Worm (Caenorhabditis elegans) whole organism, L4 larva: ENCODE results near the gene hpo-28.

Experiments
- F49E8.2 ChIP-seq: sonication (generic microtip); optimal IDR thresholded peaks from 2 replicates; lab custom pipeline; 2016; ENCODE audit warnings: missing compliant biosample characterization, mild to moderate bottlenecking, missing genetic modification characterization, borderline replicate concordance
- R02D3.7 ChIP-seq: fragments of 150-350 bp; sonication (generic microtip); optimal IDR thresholded peaks from 3 replicates; lab custom pipeline; 2014; ENCODE audit warnings: missing biosample characterization, missing genetic modification characterization
- T26A8.4 ChIP-seq: fragments of 200-800 bp; sonication (Bioruptor generic); IDR thresholded peaks from 2 replicates; pipeline ENCODE4 v1.3.6; 2022; ENCODE audit warnings: missing genetic modification characterization, missing compliant biosample characterization
- Y105C5A.15 ChIP-seq: fragments of 200-800 bp; sonication (Bioruptor generic); IDR thresholded peaks from 2 replicates; pipeline ENCODE4 v1.3.6; 2022; ENCODE audit warnings: missing genetic modification characterization, missing compliant biosample characterization
- Y48G9A.11 ChIP-seq: fragments of 200-800 bp; sonication (Bioruptor generic); IDR thresholded peaks from 2 replicates; pipeline ENCODE4 v1.3.6; 2022; ENCODE audit warnings: missing genetic modification reagents, missing genetic modification characterization, missing compliant biosample characterization
- Y5F2A.4 ChIP-seq: fragments of 200-800 bp; sonication (Bioruptor generic); optimal IDR thresholded peaks from 2 replicates; lab custom pipeline; 2018; ENCODE audit warnings: mild to moderate bottlenecking, missing genetic modification characterization, missing compliant biosample characterization
- Y75B8A.6 ChIP-seq: fragments of 200-800 bp; sonication (Bioruptor generic); IDR thresholded peaks from 2 replicates; pipeline ENCODE4 v1.3.6; 2022; ENCODE audit warnings: missing genetic modification reagents, missing genetic modification characterization, missing compliant biosample characterization
- ZK337.2 ChIP-seq: fragments of 200-800 bp; sonication (Bioruptor generic); IDR thresholded peaks from 2 replicates; pipeline ENCODE4 v1.3.6; 2022; ENCODE audit warnings: missing genetic modification reagents, missing genetic modification characterization, missing compliant biosample characterization
- aly-2 ChIP-seq: sonication (generic microtip); optimal IDR thresholded peaks from 2 replicates; lab custom pipeline; 2018; ENCODE audit warnings: missing biosample characterization, missing genetic modification characterization
- ama-1 ChIP-seq: fragments of 150-350 bp; optimal IDR thresholded peaks from 2 replicates; lab custom pipeline; 2014; ENCODE audit warnings: inconsistent platforms, mixed read lengths
- arid-1 ChIP-seq: fragments of 200-800 bp; sonication (Bioruptor generic); conservative IDR thresholded peaks from 2 replicates; pipeline ENCODE4 v1.3.6; 2022; ENCODE audit warnings: missing genetic modification reagents, missing genetic modification characterization, missing compliant biosample characterization
- ceh-20 ChIP-seq: fragments of 200-800 bp; sonication (Bioruptor generic); IDR thresholded peaks from 2 replicates; pipeline ENCODE4 v1.3.6; 2022; ENCODE audit warnings: missing genetic modification reagents, missing genetic modification characterization, missing compliant biosample characterization
- ceh-28 ChIP-seq: fragments of 150-350 bp; optimal IDR thresholded peaks from 2 replicates; lab custom pipeline; 2014; ENCODE audit warnings: missing biosample characterization, missing genetic modification reagents, missing genetic modification characterization
- ceh-82 ChIP-seq: sonication (generic microtip); optimal IDR thresholded peaks from 2 replicates; lab custom pipeline; 2017; ENCODE audit warnings: missing biosample characterization, missing genetic modification characterization
- ces-1 ChIP-seq: fragments of 150-350 bp; sonication (generic microtip); optimal IDR thresholded peaks from 4 replicates; lab custom pipeline; 2014; ENCODE audit warnings: missing biosample characterization, missing genetic modification reagents, missing genetic modification characterization
- cey-2 ChIP-seq: sonication (generic microtip); optimal IDR thresholded peaks from 3 replicates; lab custom pipeline; 2017; ENCODE audit warnings: missing genetic modification characterization, mild to moderate bottlenecking, missing compliant biosample characterization, antibody characterized with exemption, borderline replicate concordance; ENCODE audit not compliant: insufficient read depth
- ctbp-1 ChIP-seq: fragments of 200-800 bp; sonication (Bioruptor generic); IDR thresholded peaks from 2 replicates; pipeline ENCODE4 v1.3.6; 2022; ENCODE audit warnings: missing genetic modification reagents, missing genetic modification characterization, missing compliant biosample characterization
- daf-16 ChIP-seq, 3 experiments: sonication (generic microtip); optimal IDR thresholded peaks; 2 replicates each; lab custom pipeline; 2016 to 2017; ENCODE audit warnings: missing genetic modification characterization in 3 of 3, missing genetic modification reagents in 3 of 3, mild to moderate bottlenecking in 2 of 3, missing compliant biosample characterization in 2 of 3, missing biosample characterization in 1 of 3, moderate library complexity in 1 of 3
- daf-19 ChIP-seq: fragments of 200-800 bp; sonication (Bioruptor generic); conservative IDR thresholded peaks from 2 replicates; pipeline ENCODE4 v1.3.6; 2022; ENCODE audit warnings: missing genetic modification characterization, missing compliant biosample characterization
- dmd-8 ChIP-seq: fragments of 200-800 bp; sonication (Bioruptor generic); IDR thresholded peaks from 2 replicates; pipeline ENCODE4 v1.3.6; 2022; ENCODE audit warnings: missing genetic modification characterization, missing compliant biosample characterization
- dmd-9 ChIP-seq: fragments of 200-800 bp; sonication (Bioruptor generic); IDR thresholded peaks from 2 replicates; pipeline ENCODE4 v1.3.6; 2022; ENCODE audit warnings: missing genetic modification reagents, missing genetic modification characterization, missing compliant biosample characterization
- duxl-1 ChIP-seq: sonication (generic microtip); optimal IDR thresholded peaks from 2 replicates; lab custom pipeline; 2016; ENCODE audit warnings: mild to moderate bottlenecking, missing genetic modification characterization, moderate library complexity, missing compliant biosample characterization; ENCODE audit not compliant: poor library complexity
- egl-43 ChIP-seq: fragments of 200-800 bp; sonication (Bioruptor generic); IDR thresholded peaks from 2 replicates; pipeline ENCODE4 v1.3.6; 2022; ENCODE audit warnings: missing genetic modification reagents, missing genetic modification characterization, missing compliant biosample characterization
- fos-1 ChIP-seq: fragments of 150-350 bp; optimal IDR thresholded peaks from 2 replicates; lab custom pipeline; 2014; ENCODE audit warnings: missing biosample characterization, missing genetic modification characterization
- gei-8 ChIP-seq: fragments of 200-800 bp; sonication (Bioruptor generic); optimal IDR thresholded peaks from 2 replicates; lab custom pipeline; 2018; ENCODE audit warnings: mild to moderate bottlenecking, missing genetic modification characterization, missing compliant biosample characterization
- hlh-30 ChIP-seq: sonication (generic microtip); optimal IDR thresholded peaks from 2 replicates; lab custom pipeline; 2017; ENCODE audit warnings: antibody characterized with exemption, mild to moderate bottlenecking, missing genetic modification characterization, missing compliant biosample characterization; ENCODE audit not compliant: insufficient read depth
- lim-7 ChIP-seq: fragments of 200-800 bp; sonication (Bioruptor generic); IDR thresholded peaks from 2 replicates; pipeline ENCODE4 v1.3.6; 2022; ENCODE audit warnings: missing genetic modification characterization, missing compliant biosample characterization
- lin-1 ChIP-seq: fragments of 200-800 bp; sonication (Bioruptor generic); IDR thresholded peaks from 2 replicates; pipeline ENCODE4 v1.3.6; 2022; ENCODE audit warnings: missing genetic modification reagents, missing genetic modification characterization, missing compliant biosample characterization
- lin-13 ChIP-seq: fragments of 150-350 bp; optimal IDR thresholded peaks from 2 replicates; lab custom pipeline; 2014; ENCODE audit warnings: missing biosample characterization, missing genetic modification reagents, missing genetic modification characterization
- lir-3 ChIP-seq: sonication (generic microtip); optimal IDR thresholded peaks from 2 replicates; lab custom pipeline; 2016; ENCODE audit warnings: mild to moderate bottlenecking, missing genetic modification characterization, missing compliant biosample characterization
- lsy-2 ChIP-seq, 2 experiments: fragments of 150-350 bp in 1 of 2; sonication (generic microtip) in 1 of 2; optimal IDR thresholded peaks; 2 replicates each; lab custom pipeline; 2014 to 2017; ENCODE audit warnings: missing biosample characterization in 2 of 2, missing genetic modification characterization in 2 of 2
- mxl-3 ChIP-seq: fragments of 200-800 bp; sonication (Bioruptor generic); optimal IDR thresholded peaks from 2 replicates; lab custom pipeline; 2018; ENCODE audit warnings: mild to moderate bottlenecking, missing genetic modification characterization, missing compliant biosample characterization
- nhr-10 ChIP-seq: fragments of 150-350 bp; optimal IDR thresholded peaks from 2 replicates; lab custom pipeline; 2014; ENCODE audit warnings: missing biosample characterization, missing genetic modification characterization
- nhr-102 ChIP-seq: sonication (generic microtip); optimal IDR thresholded peaks from 2 replicates; lab custom pipeline; 2016; ENCODE audit warnings: mild to moderate bottlenecking, missing genetic modification characterization, moderate library complexity, missing compliant biosample characterization
- nhr-41 ChIP-seq: fragments of 200-800 bp; sonication (Bioruptor generic); IDR thresholded peaks from 2 replicates; pipeline ENCODE4 v1.3.6; 2022; ENCODE audit warnings: missing genetic modification reagents, missing genetic modification characterization, missing compliant biosample characterization
- php-3 ChIP-seq: fragments of 200-800 bp; sonication (Bioruptor generic); IDR thresholded peaks from 2 replicates; pipeline ENCODE4 v1.3.6; 2022; ENCODE audit warnings: missing genetic modification reagents, missing genetic modification characterization, missing compliant biosample characterization
- sdz-12 ChIP-seq: fragments of 200-800 bp; sonication (Bioruptor generic); optimal IDR thresholded peaks from 2 replicates; lab custom pipeline; 2018; ENCODE audit warnings: mild to moderate bottlenecking, missing genetic modification characterization, missing compliant biosample characterization
- set-16 ChIP-seq: fragments of 200-800 bp; sonication (Bioruptor generic); IDR thresholded peaks from 2 replicates; pipeline ENCODE4 v1.3.6; 2022; ENCODE audit warnings: missing genetic modification reagents, missing genetic modification characterization, missing compliant biosample characterization
- skn-1 ChIP-seq: fragments of 150-350 bp; optimal IDR thresholded peaks from 2 replicates; lab custom pipeline; 2014; ENCODE audit warnings: missing biosample characterization, missing genetic modification characterization
- snpc-1.2 ChIP-seq: fragments of 200-800 bp; sonication (Bioruptor generic); IDR thresholded peaks from 2 replicates; pipeline ENCODE4 v1.3.6; 2022; ENCODE audit warnings: missing genetic modification reagents, missing genetic modification characterization, missing compliant biosample characterization
- tag-97 ChIP-seq: fragments of 200-800 bp; sonication (Bioruptor generic); IDR thresholded peaks from 2 replicates; pipeline ENCODE4 v1.3.6; 2022; ENCODE audit warnings: missing genetic modification characterization, missing compliant biosample characterization
- unc-130 ChIP-seq: sonication (generic microtip); optimal IDR thresholded peaks from 2 replicates; lab custom pipeline; 2016; ENCODE audit warnings: missing genetic modification reagents, missing genetic modification characterization, missing compliant biosample characterization
- unc-62 ChIP-seq, 3 experiments: fragments of 150-350 bp in 1 of 3; sonication (generic microtip); optimal IDR thresholded peaks in 2 of 3; peaks in 1 of 3; 1 replicate in 1 of 3; 2 replicates in 2 of 3; lab custom pipeline; 2014 to 2017; ENCODE audit warnings: missing biosample characterization in 3 of 3, missing genetic modification characterization in 3 of 3, missing genetic modification reagents in 3 of 3, missing genotype in 1 of 3
- zfp-3 ChIP-seq: fragments of 200-800 bp; sonication (Bioruptor generic); conservative IDR thresholded peaks from 2 replicates; pipeline ENCODE4 v1.3.6; 2022; ENCODE audit warnings: missing genetic modification reagents, missing genetic modification characterization, missing compliant biosample characterization
- zip-11 ChIP-seq: fragments of 200-800 bp; sonication (Bioruptor generic); IDR thresholded peaks from 2 replicates; pipeline ENCODE4 v1.3.6; 2022; ENCODE audit warnings: missing genetic modification characterization, missing compliant biosample characterization
- ztf-7 ChIP-seq: fragments of 150-350 bp; optimal IDR thresholded peaks from 2 replicates; lab custom pipeline; 2014; ENCODE audit warnings: missing biosample characterization, missing genetic modification characterization

hpo-28 gene

DNA sequence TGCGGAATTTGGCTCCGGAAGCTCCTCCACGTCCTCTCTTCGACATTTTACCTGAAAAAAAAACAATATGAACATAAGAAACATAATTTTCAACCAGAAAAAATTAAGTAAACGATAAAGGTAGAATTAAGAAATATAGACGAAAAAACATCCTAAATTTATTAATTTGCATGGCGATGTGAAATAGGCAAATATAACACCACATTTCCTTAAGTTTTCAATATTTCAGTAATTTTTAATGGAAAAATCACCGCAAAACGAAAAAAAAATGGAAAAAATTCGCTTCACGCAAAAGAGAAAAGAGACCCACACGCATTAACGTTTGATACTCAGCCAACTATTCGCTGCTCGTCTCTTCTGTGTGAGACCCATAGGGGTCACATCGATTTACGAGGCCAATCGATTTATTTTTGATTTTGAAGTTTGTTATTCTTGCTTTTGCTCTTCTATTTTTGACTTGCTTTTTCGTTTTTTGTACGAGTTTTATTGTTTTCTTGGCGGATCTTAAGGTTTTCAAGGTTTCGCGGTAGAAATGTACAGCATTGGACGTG is 3.0 kb downstream of the hpo-28 start, which contains the start of gene rpl-23 (continued):
- peak; percentile 74; the same call in 1 of the 2 replicates for TF ChIP-seq arid-1 (GFP tag; lab: Robert Waterston, UW)
- peak; percentile 63 for TF ChIP-seq ces-1 (GFP tag; lab: Kevin White, UChicago)
- TF ChIP-seq hlh-30 = peak; percentile 92
- no peak for TF ChIP-seq fos-1 (tag; lab: Kevin White, UChicago)
- peak; percentile 85 for TF ChIP-seq ceh-28 (tag; lab: Kevin White, UChicago)
- 0 out of 2 replicates have a peak, but pooled peaks have one; percentile 23 for TF ChIP-seq ZK337.2 (GFP tag; lab: Robert Waterston, UW)
- peak; percentile 90 for TF ChIP-seq lin-13 (GFP tag; lab: Kevin White, UChicago)
- TF ChIP-seq daf-19 (GFP tag; lab: Robert Waterston, UW) = no peak
- TF ChIP-seq nhr-41 = no peak
- TF ChIP-seq php-3 (GFP tag; lab: Robert Waterston, UW) = no peak
- TF ChIP-seq zfp-3 (GFP tag; lab: Robert Waterston, UW) = no peak
- TF ChIP-seq mxl-3 (GFP tag; lab: Kevin White, UChicago) = no peak
- TF ChIP-seq T26A8.4 = peak; percentile 84
- TF ChIP-seq ztf-7 (tag; lab: Kevin White, UChicago) = peak; percentile 73
- TF ChIP-seq tag-97 = no peak
- no peak for TF ChIP-seq lin-1 (GFP tag; lab: Robert Waterston, UW)
- TF ChIP-seq nhr-102 (tag; lab: Kevin White, UChicago) = peak; percentile 52
- peak; percentile 83 to 96 for TF ChIP-seq lsy-2 (tag; optimal IDR thresholded peaks at IDR 0.05; lab: Kevin White, UChicago)
- 0 out of 2 replicates have a peak, but pooled peaks have one; percentile 52 for TF ChIP-seq lim-7 (GFP tag; lab: Robert Waterston, UW)
- TF ChIP-seq nhr-10 = no peak
- TF ChIP-seq gei-8 (GFP tag; lab: Kevin White, UChicago) = no peak
- no peak for TF ChIP-seq zip-11 (GFP tag; lab: Robert Waterston, UW)
- TF ChIP-seq duxl-1 (tag; lab: Kevin White, UChicago) = no peak
- TF ChIP-seq Y105C5A.15 (GFP tag; lab: Robert Waterston, UW) = no peak
- TF ChIP-seq aly-2 (tag; lab: Kevin White, UChicago) = no peak
- TF ChIP-seq dmd-9 (GFP tag; lab: Robert Waterston, UW) = no peak
- peak in 1 of 2 experiments; percentile 38 for TF ChIP-seq daf-16 (GFP tag; optimal IDR thresholded peaks at IDR 0.05; lab: Kevin White, UChicago)
- peak; percentile 72 for TF ChIP-seq daf-16 (tag; optimal IDR thresholded peaks at IDR 0.05; lab: Kevin White, UChicago)

- no peak for TF ChIP-seq ceh-82 (tag; lab: Kevin White, UChicago)
- no peak for TF ChIP-seq Y75B8A.6 (GFP tag; lab: Robert Waterston, UW)
- TF ChIP-seq skn-1 (tag; lab: Kevin White, UChicago) = no peak
- peak; percentile 70 for TF ChIP-seq F49E8.2 (tag; lab: Kevin White, UChicago)
- peak; percentile 48; the same call in 1 of the 2 replicates for TF ChIP-seq snpc-1.2 (GFP tag; lab: Robert Waterston, UW)
- TF ChIP-seq unc-62 (GFP tag; optimal IDR thresholded peaks at IDR 0.05 in 1 of 2; lab: Kevin White, UChicago) = peak in 1 of 2 experiments; percentile 72
- TF ChIP-seq unc-62 (tag; optimal IDR thresholded peaks at IDR 0.05; lab: Kevin White, UChicago) = no peak
- peak; percentile 3; the same call in 1 of the 2 replicates for TF ChIP-seq Y105C5A.15 (GFP tag; lab: Robert Waterston, UW)
- TF ChIP-seq lir-3 (tag; lab: Kevin White, UChicago) = no peak
- TF ChIP-seq ama-1 (lab: Kevin White, UChicago) = peak; percentile 51
- TF ChIP-seq ctbp-1 (GFP tag; lab: Robert Waterston, UW) = peak; percentile 35; the same call in 1 of the 2 replicates
- TF ChIP-seq ceh-20 (GFP tag; lab: Robert Waterston, UW) = no peak
- TF ChIP-seq unc-130 (GFP tag; lab: Kevin White, UChicago) = peak; percentile 5
- TF ChIP-seq dmd-8 (GFP tag; lab: Robert Waterston, UW) = 0 out of 2 replicates have a peak, but pooled peaks have one; percentile 19
- TF ChIP-seq Y5F2A.4 (GFP tag; lab: Kevin White, UChicago) = no peak
- no peak for TF ChIP-seq set-16 (GFP tag; lab: Robert Waterston, UW)
- peak; percentile 20 for TF ChIP-seq R02D3.7 (tag; lab: Kevin White, UChicago)
- no peak for TF ChIP-seq sdz-12 (GFP tag; lab: Kevin White, UChicago)
- no peak for TF ChIP-seq tag-97
- no peak for TF ChIP-seq fos-1 (tag; lab: Kevin White, UChicago)
- TF ChIP-seq cey-2 (tag; lab: Kevin White, UChicago) = no peak
- TF ChIP-seq lim-7 (GFP tag; lab: Robert Waterston, UW) = 0 out of 2 replicates have a peak, but pooled peaks have one; percentile 6
- peak; percentile 70 for TF ChIP-seq arid-1 (GFP tag; lab: Robert Waterston, UW)
- no peak for TF ChIP-seq egl-43 (GFP tag; lab: Robert Waterston, UW)
- peak; percentile 33; the same call in 1 of the 2 replicates for TF ChIP-seq Y48G9A.11 (GFP tag; lab: Robert Waterston, UW)
Measured at ce11 chrIII:5705228-5705888, 3.8 kb downstream of the hpo-28 start, which contains the start of gene swp-1. TSS of gene swp-1 (minus strand) at chrIII:5705525.
